Worm (Caenorhabditis elegans): ENCODE data around the gene C29F3.3.

- TF ChIP-seq aly-2 (tag; optimal IDR thresholded peaks at IDR 0.05) = no peak
- no peak for TF ChIP-seq alr-1 (tag; optimal IDR thresholded peaks at IDR 0.05)
- TF ChIP-seq mab-5 (tag; optimal IDR thresholded peaks at IDR 0.05) = no peak
- TF ChIP-seq egl-27 (tag; optimal IDR thresholded peaks at IDR 0.05) = no peak
- TF ChIP-seq ztf-11 (tag; optimal IDR thresholded peaks at IDR 0.05) = no peak
- TF ChIP-seq unc-62 (GFP tag; optimal IDR thresholded peaks at IDR 0.05) = no peak
- no peak for TF ChIP-seq snpc-4 (tag; optimal IDR thresholded peaks at IDR 0.05)
- no peak for TF ChIP-seq nhr-237 (tag; optimal IDR thresholded peaks at IDR 0.05)
- TF ChIP-seq lin-13 (GFP tag; optimal IDR thresholded peaks at IDR 0.05) = no peak
- TF ChIP-seq blmp-1 (tag; optimal IDR thresholded peaks at IDR 0.05; ENCODE audit: insufficient read depth) = no peak
- TF ChIP-seq mdl-1 (tag; optimal IDR thresholded peaks at IDR 0.05) = no peak
These were observed 9.8 kb downstream of the C29F3.3 start, which contains the start of gene wrt-7 for ce11 chrV:15337405-15337804.

Measured in whole organism, L2 larva.